Fruit fly (Drosophila melanogaster) whole organism, pupa: Measurements from ENCODE around the gene gl.

Experiments
- CG10348 ChIP-seq: fragments of 200-800 bp; sonication (Bioruptor generic); IDR thresholded peaks from 2 replicates; pipeline ENCODE4 v1.3.6; 2022; ENCODE audit warnings: missing biosample characterization, missing genetic modification characterization
- CG13204 ChIP-seq: fragments of 200-800 bp; sonication (Bioruptor generic); optimal IDR thresholded peaks from 2 replicates; lab custom pipeline; 2018; ENCODE audit warnings: missing biosample characterization, mild to moderate bottlenecking, missing genetic modification characterization, moderate library complexity
- CG15710 ChIP-seq: fragments of 200-800 bp; sonication (Bioruptor generic); optimal IDR thresholded peaks from 2 replicates; lab custom pipeline; 2018; ENCODE audit warnings: missing biosample characterization, mild to moderate bottlenecking, missing genetic modification characterization, moderate library complexity
- CG17806 ChIP-seq: fragments of 200-800 bp; sonication (Bioruptor generic); optimal IDR thresholded peaks from 2 replicates; lab custom pipeline; 2018; ENCODE audit warnings: missing biosample characterization, mild to moderate bottlenecking, missing genetic modification characterization, moderate library complexity
- CG34367 ChIP-seq: fragments of 200-800 bp; sonication (Bioruptor generic); optimal IDR thresholded peaks from 2 replicates; lab custom pipeline; 2018; ENCODE audit warnings: missing biosample characterization, mild to moderate bottlenecking, missing genetic modification characterization
- CG8159 ChIP-seq: fragments of 200-800 bp; sonication (Bioruptor generic); optimal IDR thresholded peaks from 3 replicates; lab custom pipeline; 2018; ENCODE audit warnings: missing biosample characterization, mild to moderate bottlenecking, missing genetic modification characterization, moderate library complexity
- Ets98B ChIP-seq: fragments of 200-800 bp; sonication (Bioruptor generic); IDR thresholded peaks from 2 replicates; pipeline ENCODE4 v1.3.6; 2022; ENCODE audit warnings: missing biosample characterization, missing genetic modification characterization
- gl ChIP-seq: fragments of 200-800 bp; sonication (Bioruptor generic); optimal IDR thresholded peaks from 2 replicates; lab custom pipeline; 2018; ENCODE audit warnings: missing biosample characterization, mild to moderate bottlenecking, missing genetic modification characterization

dm6 chr3R:18361694-18362093 is 10.8 kb downstream of the gl start, which contains the start of gene hmw:
- TF ChIP-seq gl (tag; lab: Kevin White, UChicago) (no peak), CG10348 (GFP tag; lab: Robert Waterston, UW) (no peak), CG13204 (GFP tag; lab: Kevin White, UChicago) (no peak), CG8159 (tag; lab: Kevin White, UChicago) (no peak), CG34367 (tag; lab: Kevin White, UChicago) (no peak), CG15710 (tag; lab: Kevin White, UChicago) (no peak), CG17806 (tag; lab: Kevin White, UChicago) (no peak), Ets98B (GFP tag; lab: Robert Waterston, UW) (no peak)
